Fruit fly (Drosophila melanogaster) whole organism, embryonic: ENCODE results near the gene CG12783.

ENCODE experiments used
- ATbp ChIP-seq: fragments of 200-800 bp; sonication (Bioruptor generic); optimal IDR thresholded peaks from 2 replicates; lab custom pipeline; 2017; ENCODE audit warnings: missing biosample characterization, mild to moderate bottlenecking, missing genetic modification characterization, missing genetic modification reagents
- BEAF-32 ChIP-seq: fragments of 200-800 bp; sonication (Bioruptor generic); optimal IDR thresholded peaks from 3 replicates; lab custom pipeline; 2017; ENCODE audit warnings: missing biosample characterization, missing genetic modification characterization, mild to moderate bottlenecking, moderate library complexity, missing genetic modification reagents
- CG11085 ChIP-seq: fragments of 200-800 bp; sonication (Bioruptor generic); IDR thresholded peaks from 2 replicates; pipeline ENCODE4 v1.3.6; 2022; ENCODE audit warnings: missing biosample characterization, missing genetic modification characterization
- CG12299 ChIP-seq: fragments of 200-800 bp; sonication (Bioruptor generic); optimal IDR thresholded peaks from 2 replicates; lab custom pipeline; 2018; ENCODE audit warnings: missing biosample characterization, mild to moderate bottlenecking, missing genetic modification characterization
- CG14710 ChIP-seq: fragments of 200-800 bp; sonication (Bioruptor generic); optimal IDR thresholded peaks from 3 replicates; lab custom pipeline; 2019; ENCODE audit warnings: missing biosample characterization, mild to moderate bottlenecking, missing genetic modification characterization, moderate library complexity
- CG14965 ChIP-seq: fragments of 200-800 bp; sonication (Bioruptor generic); optimal IDR thresholded peaks from 2 replicates; lab custom pipeline; 2016; ENCODE audit warnings: missing biosample characterization, missing genetic modification characterization, borderline replicate concordance
- CG17802 ChIP-seq: fragments of 200-800 bp; sonication (Bioruptor generic); optimal IDR thresholded peaks from 2 replicates; lab custom pipeline; 2018; ENCODE audit warnings: missing biosample characterization, mild to moderate bottlenecking, missing genetic modification characterization, moderate library complexity
- CG2678 ChIP-seq: fragments of 200-800 bp; sonication (Bioruptor generic); optimal IDR thresholded peaks from 3 replicates; lab custom pipeline; 2019; ENCODE audit warnings: missing biosample characterization, mild to moderate bottlenecking, missing genetic modification characterization, moderate library complexity
- CG3281 ChIP-seq: fragments of 200-800 bp; sonication (Bioruptor generic); optimal IDR thresholded peaks from 3 replicates; lab custom pipeline; 2017; ENCODE audit warnings: missing biosample characterization, mild to moderate bottlenecking, missing genetic modification characterization
- CG33557 ChIP-seq: fragments of 200-800 bp; sonication (Bioruptor generic); optimal IDR thresholded peaks from 2 replicates; lab custom pipeline; 2019; ENCODE audit warnings: missing biosample characterization, mild to moderate bottlenecking, missing genetic modification characterization, moderate library complexity
- CG42726 ChIP-seq: fragments of 200-800 bp; sonication (Bioruptor generic); IDR thresholded peaks from 2 replicates; pipeline ENCODE4 v1.3.6; 2022; ENCODE audit warnings: missing biosample characterization, missing genetic modification characterization; ENCODE audit not compliant: partially characterized antibody
- CG6254 ChIP-seq: fragments of 200-800 bp; sonication (Bioruptor generic); optimal IDR thresholded peaks from 3 replicates; lab custom pipeline; 2017; ENCODE audit warnings: mild to moderate bottlenecking, missing biosample characterization, missing genetic modification reagents, missing genetic modification characterization
- CG7963 ChIP-seq: fragments of 200-800 bp; sonication (Bioruptor generic); IDR thresholded peaks from 3 replicates; pipeline ENCODE4 v1.3.6; 2022; ENCODE audit warnings: missing biosample characterization, missing genetic modification characterization; ENCODE audit not compliant: partially characterized antibody
- CG8765 ChIP-seq: fragments of 200-800 bp; sonication (Bioruptor generic); IDR thresholded peaks from 2 replicates; pipeline ENCODE4 v1.3.6; 2022; ENCODE audit warnings: missing biosample characterization, missing genetic modification characterization
- Dll ChIP-seq: fragments of 200-800 bp; sonication (Bioruptor generic); IDR thresholded peaks from 4 replicates; pipeline ENCODE4 v1.3.6; 2022; ENCODE audit warnings: missing biosample characterization, missing genetic modification characterization; ENCODE audit not compliant: partially characterized antibody
- Doc3 ChIP-seq: fragments of 200-800 bp; sonication (Bioruptor generic); IDR thresholded peaks from 3 replicates; pipeline ENCODE4 v1.3.6; 2022; ENCODE audit warnings: missing biosample characterization, missing genetic modification characterization; ENCODE audit not compliant: partially characterized antibody
- Dp ChIP-seq: fragments of 200-800 bp; sonication (Bioruptor generic); optimal IDR thresholded peaks from 2 replicates; lab custom pipeline; 2018; ENCODE audit warnings: missing biosample characterization, mild to moderate bottlenecking, missing genetic modification characterization, moderate library complexity
- Eip74EF ChIP-seq, 2 experiments: fragments of 200-800 bp in 1 of 2; fragments of >200 bp in 1 of 2; sonication (Bioruptor generic) in 1 of 2; optimal IDR thresholded peaks; 2 replicates each; lab custom pipeline; 2017 to 2019; ENCODE audit warnings: missing biosample characterization in 2 of 2, missing genetic modification characterization in 2 of 2, mild to moderate bottlenecking in 1 of 2, moderate library complexity in 1 of 2
- HmgZ ChIP-seq: fragments of 200-800 bp; sonication (Bioruptor generic); optimal IDR thresholded peaks from 2 replicates; lab custom pipeline; 2018; ENCODE audit warnings: missing biosample characterization, mild to moderate bottlenecking, missing genetic modification characterization
- MBD-R2 ChIP-seq: fragments of 200-800 bp; sonication (Bioruptor generic); IDR thresholded peaks from 2 replicates; pipeline ENCODE4 v1.3.6; 2022; ENCODE audit warnings: missing biosample characterization, missing genetic modification characterization
- Myb ChIP-seq: fragments of 200-800 bp; sonication (Bioruptor generic); optimal IDR thresholded peaks from 2 replicates; lab custom pipeline; 2016; ENCODE audit warnings: missing biosample characterization, missing genetic modification characterization
- Nf-YC ChIP-seq: fragments of 200-800 bp; optimal IDR thresholded peaks from 3 replicates; lab custom pipeline; 2019; ENCODE audit warnings: missing biosample characterization, mild to moderate bottlenecking, missing genetic modification characterization, moderate library complexity
- Opbp ChIP-seq: fragments of 200-800 bp; sonication (Bioruptor generic); IDR thresholded peaks from 3 replicates; pipeline ENCODE4 v1.3.6; 2022; ENCODE audit warnings: missing biosample characterization, missing genetic modification characterization; ENCODE audit not compliant: partially characterized antibody
- Sox100B ChIP-seq: fragments of 200-800 bp; sonication (Bioruptor generic); optimal IDR thresholded peaks from 3 replicates; lab custom pipeline; 2018; ENCODE audit warnings: missing biosample characterization, mild to moderate bottlenecking, missing genetic modification characterization
- Stat92E ChIP-seq, 3 experiments: fragments of >200 bp in 2 of 3; fragments of 200-800 bp in 1 of 3; sonication (Bioruptor generic) in 1 of 3; optimal IDR thresholded peaks; 2 replicates each; lab custom pipeline; 2017 to 2019; ENCODE audit warnings: missing biosample characterization in 3 of 3, missing genetic modification characterization in 3 of 3, mild to moderate bottlenecking in 1 of 3, moderate library complexity in 1 of 3
- Trl ChIP-seq, 3 experiments: fragments of >200 bp in 2 of 3; fragments of 200-800 bp in 1 of 3; sonication (Bioruptor generic) in 1 of 3; optimal IDR thresholded peaks; 2 replicates in 1 of 3; 3 replicates in 2 of 3; lab custom pipeline; 2016 to 2017; ENCODE audit warnings: missing biosample characterization in 1 of 3, missing genetic modification characterization in 1 of 3
- Usf ChIP-seq: fragments of 200-800 bp; sonication (Bioruptor generic); optimal IDR thresholded peaks from 2 replicates; lab custom pipeline; 2017; ENCODE audit warnings: missing genotype, missing biosample characterization, missing genetic modification characterization
- Xrp1 ChIP-seq: fragments of 200-800 bp; sonication (Bioruptor generic); IDR thresholded peaks from 2 replicates; pipeline ENCODE4 v1.3.6; 2022; ENCODE audit warnings: missing biosample characterization, missing genetic modification characterization
- YL-1 ChIP-seq: fragments of 200-800 bp; sonication (Bioruptor generic); optimal IDR thresholded peaks from 3 replicates; lab custom pipeline; 2017; ENCODE audit warnings: missing biosample characterization, mild to moderate bottlenecking, missing genetic modification characterization
- amos ChIP-seq: fragments of 200-800 bp; sonication (Bioruptor generic); IDR thresholded peaks from 2 replicates; pipeline ENCODE4 v1.3.6; 2022; ENCODE audit warnings: missing biosample characterization, missing genetic modification characterization; ENCODE audit not compliant: partially characterized antibody
- ara ChIP-seq: fragments of 200-800 bp; sonication (Bioruptor generic); IDR thresholded peaks from 2 replicates; pipeline ENCODE4 v1.3.6; 2022; ENCODE audit warnings: missing biosample characterization, missing genetic modification characterization
- chinmo ChIP-seq: fragments of 200-800 bp; sonication (Bioruptor generic); IDR thresholded peaks from 4 replicates; pipeline ENCODE4 v1.3.6; 2022; ENCODE audit warnings: missing biosample characterization, missing genetic modification characterization; ENCODE audit not compliant: partially characterized antibody
- ci ChIP-seq: fragments of 200-800 bp; sonication (Bioruptor generic); IDR thresholded peaks from 3 replicates; pipeline ENCODE4 v1.3.6; 2022; ENCODE audit warnings: missing biosample characterization, missing genetic modification characterization
- ewg ChIP-seq: fragments of 200-800 bp; sonication (Bioruptor generic); optimal IDR thresholded peaks from 3 replicates; lab custom pipeline; 2017; ENCODE audit warnings: mild to moderate bottlenecking, missing biosample characterization, missing genetic modification reagents, missing genetic modification characterization
- mirr ChIP-seq: fragments of 200-800 bp; sonication (Bioruptor generic); optimal IDR thresholded peaks from 3 replicates; lab custom pipeline; 2018; ENCODE audit warnings: missing biosample characterization, mild to moderate bottlenecking, missing genetic modification characterization
- mld ChIP-seq: fragments of 200-800 bp; sonication (Bioruptor generic); IDR thresholded peaks from 3 replicates; pipeline ENCODE4 v1.3.6; 2022; ENCODE audit warnings: missing biosample characterization, missing genetic modification characterization; ENCODE audit not compliant: partially characterized antibody
- pfk ChIP-seq: fragments of 200-800 bp; sonication (Bioruptor generic); optimal IDR thresholded peaks from 2 replicates; lab custom pipeline; 2018; ENCODE audit warnings: missing biosample characterization, mild to moderate bottlenecking, missing genetic modification characterization, moderate library complexity
- pho ChIP-seq: fragments of 200-800 bp; sonication (Bioruptor generic); optimal IDR thresholded peaks from 2 replicates; lab custom pipeline; 2016; ENCODE audit warnings: missing biosample characterization, missing genetic modification characterization
- stwl ChIP-seq: fragments of 200-800 bp; sonication (Bioruptor generic); optimal IDR thresholded peaks from 3 replicates; lab custom pipeline; 2018; ENCODE audit warnings: missing biosample characterization, mild to moderate bottlenecking, missing genetic modification characterization, moderate library complexity
- sug ChIP-seq: fragments of 200-800 bp; optimal IDR thresholded peaks from 2 replicates; lab custom pipeline; 2019; ENCODE audit warnings: missing biosample characterization, mild to moderate bottlenecking, missing genetic modification characterization, moderate library complexity
- tio ChIP-seq: fragments of 200-800 bp; sonication (Bioruptor generic); optimal IDR thresholded peaks from 2 replicates; lab custom pipeline; 2017; ENCODE audit warnings: missing biosample characterization, missing genetic modification characterization, inconsistent platforms
- trem ChIP-seq: fragments of 200-800 bp; optimal IDR thresholded peaks from 3 replicates; lab custom pipeline; 2019; ENCODE audit warnings: missing biosample characterization, mild to moderate bottlenecking, missing genetic modification characterization, moderate library complexity
- tx ChIP-seq: fragments of 200-800 bp; sonication (Bioruptor generic); optimal IDR thresholded peaks from 2 replicates; lab custom pipeline; 2016; ENCODE audit warnings: missing biosample characterization, missing genetic modification characterization
- unc-4 ChIP-seq: fragments of 200-800 bp; sonication (Bioruptor generic); IDR thresholded peaks from 2 replicates; pipeline ENCODE4 v1.3.6; 2022; ENCODE audit warnings: missing biosample characterization, missing genetic modification characterization; ENCODE audit not compliant: partially characterized antibody
- usp ChIP-seq: fragments of >200 bp; optimal IDR thresholded peaks from 2 replicates; lab custom pipeline; 2017; ENCODE audit warnings: missing biosample characterization, missing genetic modification characterization
- vnd ChIP-seq: fragments of 200-800 bp; sonication (Bioruptor generic); IDR thresholded peaks from 3 replicates; pipeline ENCODE4 v1.3.6; 2022; ENCODE audit warnings: missing biosample characterization, missing genetic modification characterization; ENCODE audit not compliant: partially characterized antibody

Gene CG12783

DNA sequence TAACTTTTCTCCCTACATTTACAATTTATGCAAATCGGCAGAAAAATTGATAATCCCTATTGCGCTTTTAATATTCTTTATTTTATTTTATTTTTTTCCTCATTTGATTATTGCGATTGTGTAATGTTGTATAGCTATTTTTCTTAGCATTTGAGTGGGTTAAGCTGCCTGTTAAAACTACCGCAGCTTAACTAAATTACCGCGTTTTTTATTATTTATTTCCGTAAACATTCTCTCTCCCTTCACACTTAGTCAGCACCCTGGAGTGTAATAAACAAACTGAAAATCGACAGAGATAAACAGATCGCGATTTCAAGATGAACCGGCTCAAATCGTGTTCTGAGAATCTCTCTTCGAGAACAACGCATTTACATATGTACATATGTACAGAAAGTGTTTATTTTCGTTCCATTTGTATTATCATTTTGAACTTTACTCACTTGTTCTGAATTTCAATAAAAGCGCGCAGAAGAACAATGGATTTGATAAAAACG is 41.8 kb upstream of the CG12783 start (continued):
- TF ChIP-seq CG6254 (GFP tag; lab: Kevin White, UChicago), result no peak
- TF ChIP-seq CG33557 (GFP tag; lab: Kevin White, UChicago), result peak; percentile 49
- TF ChIP-seq YL-1 (GFP tag; lab: Kevin White, UChicago), result peak; percentile 21
- TF ChIP-seq MBD-R2, result no peak
- no peak for TF ChIP-seq CG14965
- TF ChIP-seq amos (GFP tag; lab: Robert Waterston, UW), result peak; percentile 11; the same call in 1 of the 2 replicates
- TF ChIP-seq Usf (GFP tag; lab: Kevin White, UChicago), result no peak
- peak in 1 of 2 experiments; percentile 75 for TF ChIP-seq Eip74EF (GFP tag; optimal IDR thresholded peaks at IDR 0.05; lab: Kevin White, UChicago)
- TF ChIP-seq ATbp (GFP tag; lab: Kevin White, UChicago), result peak; percentile 4
- TF ChIP-seq Xrp1, result peak; percentile 25; the same call in 1 of the 2 replicates
- TF ChIP-seq CG2678 (tag; lab: Kevin White, UChicago), result peak; percentile 40
- peak; percentile 21 for TF ChIP-seq HmgZ
- TF ChIP-seq CG12299, result peak; percentile 40
- peak; percentile 20 for TF ChIP-seq pfk
- no peak for TF ChIP-seq Opbp (GFP tag; lab: Robert Waterston, UW)
- TF ChIP-seq Sox100B (GFP tag; lab: Kevin White, UChicago), result peak; percentile 16
- peak in 1 of 2 experiments; percentile 3 for TF ChIP-seq Trl (optimal IDR thresholded peaks at IDR 0.05; lab: Kevin White, UChicago)
- no peak for TF ChIP-seq Trl (GFP tag; optimal IDR thresholded peaks at IDR 0.05; lab: Kevin White, UChicago)
- peak; percentile 47 for TF ChIP-seq mirr (GFP tag; lab: Kevin White, UChicago)
- no peak for TF ChIP-seq CG8765 (GFP tag; lab: Robert Waterston, UW)
- peak; percentile 42; the same call in 1 of the 2 replicates for TF ChIP-seq ara (GFP tag; lab: Robert Waterston, UW)
- peak in 1 of 3 experiments; percentile 66 for TF ChIP-seq Stat92E (GFP tag; optimal IDR thresholded peaks at IDR 0.05; lab: Kevin White, UChicago)

DNA sequence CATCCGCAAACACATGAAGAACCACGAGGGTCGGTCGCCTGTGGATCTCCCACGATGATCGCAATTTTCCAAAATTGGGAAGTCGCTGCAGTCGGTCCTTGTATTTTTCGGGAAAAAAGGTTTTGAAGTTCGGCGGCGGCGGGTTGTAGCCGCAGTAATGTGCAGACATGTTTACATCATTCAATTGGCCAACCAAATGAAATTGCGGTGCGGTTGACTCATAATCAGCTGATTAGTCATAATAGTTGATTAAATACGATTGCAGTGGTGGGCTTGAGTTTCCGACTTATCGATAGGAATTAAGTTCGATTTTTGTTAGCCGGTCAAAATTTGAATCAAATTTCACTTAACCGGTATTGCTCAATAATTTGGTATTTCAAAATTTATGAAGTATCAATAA is 38.9 kb upstream of the CG12783 start, which contains the start of gene CG14907:
CG14907 (minus strand) TSS at position 229 of the 400 bp plus-strand sequence.
- TF ChIP-seq ATbp (GFP tag; lab: Kevin White, UChicago) (no peak), vnd (GFP tag; lab: Robert Waterston, UW) (peak; percentile 34; the same call in 1 of the 3 replicates), usp (no peak), CG17802 (peak; percentile 32), tx (GFP tag; lab: Kevin White, UChicago) (no peak), ewg (GFP tag; lab: Kevin White, UChicago) (no peak), Dp (peak; percentile 84), Myb (GFP tag; lab: Kevin White, UChicago) (peak; percentile 49), pho (GFP tag; lab: Kevin White, UChicago) (no peak), mld (GFP tag; lab: Robert Waterston, UW) (peak; percentile 44; the same call in 1 of the 3 replicates), HmgZ (peak; percentile 2), CG7963 (peak; percentile 50; the same call in 1 of the 3 replicates), unc-4 (peak; percentile 70), CG3281 (GFP tag; lab: Kevin White, UChicago) (peak; percentile 8), mirr (GFP tag; lab: Kevin White, UChicago) (peak; percentile 36), CG11085 (GFP tag; lab: Robert Waterston, UW) (no peak), Doc3 (GFP tag; lab: Robert Waterston, UW) (peak; percentile 55; the same call in 2 of the 3 replicates), Dll (peak; percentile 78), BEAF-32 (GFP tag; lab: Kevin White, UChicago) (peak; percentile 65), chinmo (peak; percentile 74; the same call in 2 of the 4 replicates), trem (tag; lab: Kevin White, UChicago) (peak; percentile 23), CG14710 (tag; lab: Kevin White, UChicago) (peak; percentile 4), sug (peak; percentile 30), ci (0 out of 3 replicates have a peak, but pooled peaks have one; percentile 9), stwl (peak; percentile 53), CG42726 (GFP tag; lab: Robert Waterston, UW) (0 out of 2 replicates have a peak, but pooled peaks have one; percentile 5), tio (no peak), Nf-YC (tag; lab: Kevin White, UChicago) (peak; percentile 42)
